Worm (Caenorhabditis elegans): ENCODE measurements around the gene rps-28.

DNA sequence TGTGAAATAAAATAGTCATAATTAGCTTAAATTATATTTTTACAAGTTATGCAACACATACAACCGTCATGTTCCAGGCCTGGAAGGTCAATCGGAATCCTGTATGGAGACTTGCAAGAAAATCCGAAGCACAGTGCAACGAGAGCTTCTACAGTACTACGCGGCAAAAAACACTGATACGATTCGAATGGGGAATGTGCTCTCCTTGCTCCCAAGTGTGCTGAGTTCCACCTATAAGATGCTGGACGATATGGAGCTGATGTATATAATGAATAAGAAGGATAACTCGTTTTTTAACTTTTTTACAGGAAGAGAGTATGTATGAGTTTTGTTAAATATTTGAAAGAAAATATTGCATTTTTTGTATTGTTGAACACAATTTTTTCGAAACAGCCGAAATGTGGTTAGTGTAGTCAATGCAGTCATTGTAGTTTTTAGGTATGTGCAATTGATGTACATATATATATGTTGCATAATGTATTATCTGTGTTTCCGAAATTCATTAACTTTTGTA, 33.1 kb upstream of the rps-28 start, which contains the start of gene nhr-146:
- TF ChIP-seq nhr-237 (tag; optimal IDR thresholded peaks at IDR 0.05) (no peak), lsy-2 (tag; optimal IDR thresholded peaks at IDR 0.05) (no peak)
